Worm (Caenorhabditis elegans) whole organism, young adult: Measurements from ENCODE around the gene srj-27.

Experiments
- B0261.1 ChIP-seq: sonication (generic microtip); optimal IDR thresholded peaks from 2 replicates; lab custom pipeline; 2016; ENCODE audit warnings: mild to moderate bottlenecking, missing genetic modification characterization, moderate library complexity, missing compliant biosample characterization
- B0336.3 ChIP-seq: fragments of 200-800 bp; sonication (Bioruptor generic); IDR thresholded peaks from 2 replicates; pipeline ENCODE4 v1.3.6; 2022; ENCODE audit warnings: missing genetic modification characterization, missing compliant biosample characterization
- C06A6.2 ChIP-seq: fragments of 200-800 bp; sonication (Bioruptor generic); conservative IDR thresholded peaks from 2 replicates; pipeline ENCODE4 v1.3.6; 2022; ENCODE audit warnings: missing genetic modification characterization, missing compliant biosample characterization
- D2030.7 ChIP-seq: fragments of 200-800 bp; sonication (Bioruptor generic); IDR thresholded peaks from 2 replicates; pipeline ENCODE4 v1.3.6; 2022; ENCODE audit warnings: missing genetic modification reagents, missing genetic modification characterization, missing compliant biosample characterization
- F10E7.11 ChIP-seq: sonication (generic microtip); optimal IDR thresholded peaks from 2 replicates; lab custom pipeline; 2017; ENCODE audit warnings: mild to moderate bottlenecking, missing genetic modification characterization, moderate library complexity, missing compliant biosample characterization
- F23B12.7 ChIP-seq: sonication (generic microtip); optimal IDR thresholded peaks from 2 replicates; lab custom pipeline; 2017; ENCODE audit warnings: missing genetic modification characterization, mild to moderate bottlenecking, missing compliant biosample characterization, antibody characterized with exemption, moderate library complexity; ENCODE audit not compliant: insufficient read depth
- F39B2.1 ChIP-seq: fragments of 200-800 bp; sonication (Bioruptor generic); IDR thresholded peaks from 2 replicates; pipeline ENCODE4 v1.3.6; 2022; ENCODE audit warnings: missing genetic modification reagents, missing genetic modification characterization, missing compliant biosample characterization
- F57A8.1 ChIP-seq: fragments of 200-800 bp; sonication (Bioruptor generic); optimal IDR thresholded peaks from 2 replicates; lab custom pipeline; 2018; ENCODE audit warnings: mild to moderate bottlenecking, missing genetic modification characterization, moderate library complexity, missing compliant biosample characterization
- F57C9.4 ChIP-seq: sonication (generic microtip); optimal IDR thresholded peaks from 2 replicates; lab custom pipeline; 2017; ENCODE audit warnings: mild to moderate bottlenecking, missing genetic modification characterization, missing compliant biosample characterization
- T07F8.4 ChIP-seq: sonication (generic microtip); optimal IDR thresholded peaks from 2 replicates; lab custom pipeline; 2016; ENCODE audit warnings: mild to moderate bottlenecking, missing genetic modification characterization, moderate library complexity, missing compliant biosample characterization
- T26A5.8 ChIP-seq: sonication (generic microtip); optimal IDR thresholded peaks from 2 replicates; lab custom pipeline; 2016; ENCODE audit warnings: missing genetic modification characterization, missing compliant biosample characterization
- Y67H2A.10 ChIP-seq: fragments of 200-800 bp; sonication (Bioruptor generic); conservative IDR thresholded peaks from 2 replicates; pipeline ENCODE4 v1.3.6; 2022; ENCODE audit warnings: missing genetic modification reagents, missing genetic modification characterization, missing compliant biosample characterization
- aptf-2 ChIP-seq: fragments of 200-800 bp; sonication (Bioruptor generic); conservative IDR thresholded peaks from 2 replicates; pipeline ENCODE4 v1.3.6; 2022; ENCODE audit warnings: missing genetic modification reagents, missing genetic modification characterization, missing compliant biosample characterization
- attf-5 ChIP-seq: fragments of 200-800 bp; sonication (Bioruptor generic); optimal IDR thresholded peaks from 2 replicates; lab custom pipeline; 2018; ENCODE audit warnings: mild to moderate bottlenecking, missing genetic modification characterization, missing compliant biosample characterization
- ceh-79 ChIP-seq: sonication (generic microtip); optimal IDR thresholded peaks from 2 replicates; lab custom pipeline; 2017; ENCODE audit warnings: mild to moderate bottlenecking, missing genetic modification characterization, missing compliant biosample characterization
- efl-1 ChIP-seq: fragments of 150-350 bp; optimal IDR thresholded peaks from 2 replicates; lab custom pipeline; 2014; ENCODE audit warnings: missing biosample characterization, missing genetic modification reagents, missing genetic modification characterization
- egrh-3 ChIP-seq: fragments of 200-800 bp; sonication (Bioruptor generic); IDR thresholded peaks from 2 replicates; pipeline ENCODE4 v1.3.6; 2022; ENCODE audit warnings: missing genetic modification reagents, missing genetic modification characterization, missing compliant biosample characterization
- ekl-4 ChIP-seq: fragments of 200-800 bp; sonication (Bioruptor generic); IDR thresholded peaks from 2 replicates; pipeline ENCODE4 v1.3.6; 2022; ENCODE audit warnings: missing genetic modification reagents, missing genetic modification characterization, missing compliant biosample characterization
- fkh-3 ChIP-seq: sonication (generic microtip); optimal IDR thresholded peaks from 2 replicates; lab custom pipeline; 2016; ENCODE audit warnings: mild to moderate bottlenecking, missing genetic modification characterization, missing compliant biosample characterization
- him-1 ChIP-seq: sonication (generic microtip); optimal IDR thresholded peaks from 2 replicates; lab custom pipeline; 2016; ENCODE audit warnings: missing genotype, missing genetic modification reagents, missing genetic modification characterization, missing compliant biosample characterization
- hmg-1.2 ChIP-seq: fragments of 200-800 bp; sonication (Bioruptor generic); IDR thresholded peaks from 2 replicates; pipeline ENCODE4 v1.3.6; 2022; ENCODE audit warnings: missing genetic modification reagents, missing genetic modification characterization, missing compliant biosample characterization
- lin-26 ChIP-seq: fragments of 200-800 bp; sonication (Bioruptor generic); IDR thresholded peaks from 2 replicates; pipeline ENCODE4 v1.3.6; 2022; ENCODE audit warnings: missing genetic modification reagents, missing genetic modification characterization, missing compliant biosample characterization
- lir-1 ChIP-seq: fragments of 200-800 bp; sonication (Bioruptor generic); conservative IDR thresholded peaks from 2 replicates; pipeline ENCODE4 v1.3.6; 2022; ENCODE audit warnings: missing genetic modification reagents, missing genetic modification characterization, missing compliant biosample characterization
- madf-10 ChIP-seq: sonication (generic microtip); optimal IDR thresholded peaks from 2 replicates; lab custom pipeline; 2016; ENCODE audit warnings: mild to moderate bottlenecking, missing genetic modification characterization, missing compliant biosample characterization
- madf-3 ChIP-seq: fragments of 200-800 bp; sonication (Bioruptor generic); IDR thresholded peaks from 2 replicates; pipeline ENCODE4 v1.3.6; 2022; ENCODE audit warnings: missing genetic modification reagents, missing genetic modification characterization, missing compliant biosample characterization
- mcd-1 ChIP-seq: fragments of 200-800 bp; sonication (Bioruptor generic); IDR thresholded peaks from 2 replicates; pipeline ENCODE4 v1.3.6; 2022; ENCODE audit warnings: missing genetic modification reagents, missing genetic modification characterization, missing compliant biosample characterization
- mes-4 ChIP-seq: sonication (generic microtip); optimal IDR thresholded peaks from 2 replicates; lab custom pipeline; 2016; ENCODE audit warnings: missing genotype, missing genetic modification characterization, missing compliant biosample characterization
- mxl-1 ChIP-seq: sonication (generic microtip); optimal IDR thresholded peaks from 2 replicates; lab custom pipeline; 2016; ENCODE audit warnings: missing genetic modification characterization, missing compliant biosample characterization
- nfya-2 ChIP-seq: fragments of 200-800 bp; sonication (Bioruptor generic); IDR thresholded peaks from 2 replicates; pipeline ENCODE4 v1.3.6; 2022; ENCODE audit warnings: missing genetic modification reagents, missing genetic modification characterization, missing compliant biosample characterization
- nfyb-1 ChIP-seq: fragments of 200-800 bp; sonication (Bioruptor generic); IDR thresholded peaks from 2 replicates; pipeline ENCODE4 v1.3.6; 2022; ENCODE audit warnings: missing genetic modification reagents, missing genetic modification characterization, missing compliant biosample characterization
- pha-4 ChIP-seq: fragments of 150-350 bp; sonication (generic microtip); optimal IDR thresholded peaks from 2 replicates; lab custom pipeline; 2014; ENCODE audit warnings: missing biosample characterization, missing genetic modification reagents, missing genetic modification characterization
- snpc-1.3 ChIP-seq: sonication (generic microtip); optimal IDR thresholded peaks from 2 replicates; lab custom pipeline; 2017; ENCODE audit warnings: missing genetic modification characterization, mild to moderate bottlenecking, missing compliant biosample characterization, antibody characterized with exemption, moderate library complexity, missing genotype, missing genetic modification reagents; ENCODE audit not compliant: insufficient read depth
- somi-1 ChIP-seq: fragments of 200-800 bp; sonication (Bioruptor generic); optimal IDR thresholded peaks from 2 replicates; lab custom pipeline; 2018; ENCODE audit warnings: mild to moderate bottlenecking, missing genetic modification characterization, missing compliant biosample characterization
- tbp1 ChIP-seq: fragments of 200-800 bp; sonication (Bioruptor generic); optimal IDR thresholded peaks from 2 replicates; lab custom pipeline; 2018; ENCODE audit warnings: mild to moderate bottlenecking, missing genetic modification characterization, missing compliant biosample characterization
- tbx-9 ChIP-seq: sonication (generic microtip); optimal IDR thresholded peaks from 2 replicates; lab custom pipeline; 2016; ENCODE audit warnings: borderline replicate concordance, missing genetic modification characterization, inconsistent platforms, missing compliant biosample characterization
- unc-130 ChIP-seq: sonication (generic microtip); optimal IDR thresholded peaks from 2 replicates; lab custom pipeline; 2016; ENCODE audit warnings: missing genetic modification reagents, missing genetic modification characterization, missing compliant biosample characterization
- ztf-25 ChIP-seq: fragments of 200-800 bp; sonication (Bioruptor generic); IDR thresholded peaks from 2 replicates; pipeline ENCODE4 v1.3.6; 2022; ENCODE audit warnings: missing genetic modification reagents, missing genetic modification characterization, missing compliant biosample characterization
- ztf-6 ChIP-seq: fragments of 200-800 bp; sonication (Bioruptor generic); IDR thresholded peaks from 2 replicates; pipeline ENCODE4 v1.3.6; 2022; ENCODE audit warnings: missing genetic modification reagents, missing genetic modification characterization, missing compliant biosample characterization

Gene srj-27

ce11 chrV:15109260-15109659 is 18.1 kb downstream of the srj-27 start, which contains the start of gene Y75B12A.2 (continued):
- no peak for TF ChIP-seq T07F8.4

ce11 chrV:15105893-15106598 is 21.3 kb downstream of the srj-27 start, which contains the start of gene C01G10.14:
C01G10.14 (minus strand) TSS chrV:15105943.
- TF ChIP-seq tbp1 (peak; percentile 82), nfyb-1 (GFP tag; lab: Robert Waterston, UW) (peak; percentile 36; the same call in 1 of the 2 replicates), lin-26 (GFP tag; lab: Robert Waterston, UW) (peak; percentile 55; the same call in 1 of the 2 replicates), B0261.1 (tag; lab: Kevin White, UChicago) (peak; percentile 58), hmg-1.2 (GFP tag; lab: Robert Waterston, UW) (peak; percentile 73; the same call in 1 of the 2 replicates), ztf-25 (GFP tag; lab: Robert Waterston, UW) (peak; percentile 50; the same call in 1 of the 2 replicates)

- TF ChIP-seq mes-4 (tag; lab: Kevin White, UChicago) (no peak), efl-1 (GFP tag; lab: Kevin White, UChicago) (no peak), madf-10 (tag; lab: Kevin White, UChicago) (no peak), mcd-1 (GFP tag; lab: Robert Waterston, UW) (no peak), Y67H2A.10 (no peak), madf-3 (GFP tag; lab: Robert Waterston, UW) (no peak), ztf-25 (GFP tag; lab: Robert Waterston, UW) (no peak), mxl-1 (tag; lab: Kevin White, UChicago) (no peak), B0336.3 (no peak)
- TF ChIP-seq, all 124 proteins: peak for 0
Observed at ce11 chrV:15099447-15099846, 27.9 kb downstream of the srj-27 start, which contains the start of gene C01G10.1. C01G10.1 (plus strand) TSS chrV:15099747.

ce11 chrV:15094749-15095148 is 32.6 kb downstream of the srj-27 start, which contains the start of gene srx-78:
srx-78 (plus strand) TSS chrV:15095049.
- TF ChIP-seq unc-130 (GFP tag; lab: Kevin White, UChicago) (no peak), snpc-1.3 (no peak), egrh-3 (GFP tag; lab: Robert Waterston, UW) (no peak), F39B2.1 (no peak), F23B12.7 (tag; lab: Kevin White, UChicago) (no peak), ceh-79 (tag; lab: Kevin White, UChicago) (no peak), F57A8.1 (GFP tag; lab: Kevin White, UChicago) (no peak), pha-4 (tag; lab: Kevin White, UChicago) (no peak), tbx-9 (no peak), fkh-3 (tag; lab: Kevin White, UChicago) (no peak), B0336.3 (no peak), aptf-2 (GFP tag; lab: Robert Waterston, UW) (no peak), mcd-1 (GFP tag; lab: Robert Waterston, UW) (no peak), somi-1 (GFP tag; lab: Kevin White, UChicago) (no peak), ekl-4 (GFP tag; lab: Robert Waterston, UW) (no peak)

- TF ChIP-seq D2030.7 (GFP tag; lab: Robert Waterston, UW) (no peak), attf-5 (no peak), F10E7.11 (tag; lab: Kevin White, UChicago) (no peak), C06A6.2 (GFP tag; lab: Robert Waterston, UW) (no peak), ztf-6 (GFP tag; lab: Robert Waterston, UW) (no peak), nfya-2 (GFP tag; lab: Robert Waterston, UW) (no peak), F57C9.4 (tag; lab: Kevin White, UChicago) (no peak), him-1 (tag; lab: Kevin White, UChicago) (no peak), lir-1 (GFP tag; lab: Robert Waterston, UW) (no peak), T26A5.8 (tag; lab: Kevin White, UChicago) (no peak)
Observed at ce11 chrV:15092666-15093065, 34.6 kb downstream of the srj-27 start, which contains the start of gene txt-12. txt-12 (plus strand) TSS chrV:15092966.
